In genomic region chr3L:10813911-10814310, dm6 we compare ENCODE assay signal across 1 fruit fly cellular context.
TF ChIP-seq lines count a peak whose summit lies in the region.

No protein-coding gene starts in this region.

TF ChIP-seq in whole organism, prepupa, 60 proteins besides CTCF, POLR2A, EP300 and RAD21 (continued from another document):
- no peak for TF ChIP-seq acj6 (GFP tag; optimal IDR thresholded peaks at IDR 0.05; lab: Kevin White, UChicago)
- peak; percentile 56 for TF ChIP-seq CG6276 (GFP tag; optimal IDR thresholded peaks at IDR 0.05; lab: Kevin White, UChicago)
- TF ChIP-seq dsx (GFP tag; optimal IDR thresholded peaks at IDR 0.05; lab: Kevin White, UChicago; ENCODE audit: poor library complexity, severe bottlenecking) = peak; percentile 20
- no peak for TF ChIP-seq Eip75B (GFP tag; optimal IDR thresholded peaks at IDR 0.05; lab: Kevin White, UChicago)
- no peak for TF ChIP-seq CG1621 (tag; optimal IDR thresholded peaks at IDR 0.05; lab: Kevin White, UChicago)
- no peak for TF ChIP-seq CG31627 (GFP tag; optimal IDR thresholded peaks at IDR 0.05; lab: Kevin White, UChicago)
- peak; percentile 22 for TF ChIP-seq CG16779 (tag; optimal IDR thresholded peaks at IDR 0.05; lab: Kevin White, UChicago)
- no peak for TF ChIP-seq CG3919 (GFP tag; optimal IDR thresholded peaks at IDR 0.05; lab: Kevin White, UChicago)
- TF ChIP-seq CG11294 (GFP tag; IDR thresholded peaks at IDR 0.05; lab: Robert Waterston, UW) = no peak
- peak; percentile 1 for TF ChIP-seq fd59A (GFP tag; optimal IDR thresholded peaks at IDR 0.05; lab: Kevin White, UChicago)
- TF ChIP-seq CG6808 (GFP tag; optimal IDR thresholded peaks at IDR 0.05; lab: Kevin White, UChicago) = peak; percentile 37
- TF ChIP-seq Eip78C (GFP tag; lab: Kevin White, UChicago) = peak; percentile 38
- peak; percentile 70 for TF ChIP-seq CG8119 (GFP tag; IDR thresholded peaks at IDR 0.05; lab: Robert Waterston, UW)
- TF ChIP-seq net (GFP tag; optimal IDR thresholded peaks at IDR 0.05; lab: Kevin White, UChicago) = no peak
